Worm (Caenorhabditis elegans) whole organism, L3 larva: ENCODE measurements around the gene comt-2.

ENCODE experiments used
- aly-2 ChIP-seq: fragments of 150-350 bp; optimal IDR thresholded peaks from 2 replicates; lab custom pipeline; 2014; ENCODE audit warnings: missing biosample characterization, missing genetic modification characterization
- jun-1 ChIP-seq: fragments of 150-350 bp; optimal IDR thresholded peaks from 2 replicates; lab custom pipeline; 2014; ENCODE audit warnings: missing biosample characterization, missing genetic modification reagents, missing genetic modification characterization
- lin-39 ChIP-seq: fragments of 150-350 bp; optimal IDR thresholded peaks from 2 replicates; lab custom pipeline; 2018; ENCODE audit warnings: missing biosample characterization, missing genetic modification reagents, missing genetic modification characterization
- nfya-1 ChIP-seq: sonication (generic microtip); optimal IDR thresholded peaks from 2 replicates; lab custom pipeline; 2017; ENCODE audit warnings: missing genetic modification characterization, mild to moderate bottlenecking, missing compliant biosample characterization, antibody characterized with exemption, moderate library complexity; ENCODE audit not compliant: insufficient read depth
- nhr-237 ChIP-seq: fragments of 150-350 bp; optimal IDR thresholded peaks from 2 replicates; lab custom pipeline; 2014; ENCODE audit warnings: missing biosample characterization, missing genetic modification characterization
- nhr-77 ChIP-seq: fragments of 150-350 bp; optimal IDR thresholded peaks from 2 replicates; lab custom pipeline; 2014; ENCODE audit warnings: missing biosample characterization, missing genetic modification characterization
- unc-39 ChIP-seq: sonication (generic microtip); optimal IDR thresholded peaks from 4 replicates; lab custom pipeline; 2017; ENCODE audit warnings: missing biosample characterization, missing genetic modification characterization
- unc-62 ChIP-seq: fragments of 150-350 bp; sonication (generic microtip); optimal IDR thresholded peaks from 4 replicates; lab custom pipeline; 2014; ENCODE audit warnings: missing biosample characterization, missing genetic modification reagents, missing genetic modification characterization

- TF ChIP-seq aly-2 (tag; lab: Kevin White, UChicago): no peak
- TF ChIP-seq nfya-1 (tag; lab: Kevin White, UChicago): no peak
- no peak for TF ChIP-seq unc-39
- no peak for TF ChIP-seq jun-1 (tag; lab: Kevin White, UChicago)
- TF ChIP-seq nhr-237 (tag; lab: Kevin White, UChicago): no peak
- no peak for TF ChIP-seq unc-62 (GFP tag; lab: Kevin White, UChicago)
- TF ChIP-seq lin-39 (tag; lab: Kevin White, UChicago): no peak
- TF ChIP-seq nhr-77 (tag; lab: Kevin White, UChicago): no peak
Observed at ce11 chrV:16522242-16522641, 28.0 kb upstream of the comt-2 start, which contains the start of gene srw-34.
